Worm (Caenorhabditis elegans) whole organism, dauer: ENCODE results near the gene F55G1.7.

ENCODE experiments used
- unc-62 ChIP-seq: sonication (generic microtip); optimal IDR thresholded peaks from 2 replicates; lab custom pipeline; 2017; ENCODE audit warnings: missing biosample characterization, missing genetic modification reagents, missing genetic modification characterization

The F55G1.7 gene

DNA sequence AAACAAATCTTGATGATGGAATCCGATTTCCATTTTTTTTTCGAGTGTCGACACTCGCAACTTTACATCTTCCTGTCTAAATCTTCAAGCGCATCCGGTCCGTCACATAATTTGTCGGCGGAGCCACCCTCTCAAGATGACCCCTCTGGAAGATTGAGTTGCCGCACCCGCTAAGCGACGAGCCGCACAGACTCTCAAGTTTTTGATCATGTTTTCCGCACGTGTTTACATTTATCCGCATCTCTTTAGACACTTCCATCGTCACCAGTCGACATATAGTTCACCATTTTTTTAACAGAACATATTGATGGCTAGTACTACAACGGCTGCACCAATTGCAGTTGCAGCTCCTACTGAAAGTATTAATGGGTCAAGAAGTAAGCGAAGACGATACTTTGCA lies 21.8 kb upstream of the F55G1.7 start, which contains the start of gene F55G1.1:
Gene F55G1.1, plus strand, starts transcription at position 301 of the 400 bp plus-strand sequence.
- TF ChIP-seq unc-62 (GFP tag; lab: Kevin White, UChicago), result no peak

DNA sequence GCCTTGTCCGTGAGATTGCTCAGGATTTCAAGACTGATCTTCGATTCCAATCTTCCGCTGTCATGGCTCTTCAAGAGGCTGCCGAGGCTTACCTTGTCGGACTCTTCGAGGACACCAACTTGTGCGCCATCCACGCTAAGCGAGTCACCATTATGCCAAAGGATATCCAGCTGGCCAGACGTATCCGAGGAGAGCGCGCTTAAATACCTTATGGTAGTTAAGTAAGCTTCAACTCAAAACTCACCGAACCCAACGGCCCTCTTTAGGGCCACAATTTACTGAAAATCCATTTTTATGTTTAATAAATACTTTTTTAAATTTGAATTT lies 18.8 kb upstream of the F55G1.7 start:
- no peak for TF ChIP-seq unc-62 (GFP tag; lab: Kevin White, UChicago)

DNA sequence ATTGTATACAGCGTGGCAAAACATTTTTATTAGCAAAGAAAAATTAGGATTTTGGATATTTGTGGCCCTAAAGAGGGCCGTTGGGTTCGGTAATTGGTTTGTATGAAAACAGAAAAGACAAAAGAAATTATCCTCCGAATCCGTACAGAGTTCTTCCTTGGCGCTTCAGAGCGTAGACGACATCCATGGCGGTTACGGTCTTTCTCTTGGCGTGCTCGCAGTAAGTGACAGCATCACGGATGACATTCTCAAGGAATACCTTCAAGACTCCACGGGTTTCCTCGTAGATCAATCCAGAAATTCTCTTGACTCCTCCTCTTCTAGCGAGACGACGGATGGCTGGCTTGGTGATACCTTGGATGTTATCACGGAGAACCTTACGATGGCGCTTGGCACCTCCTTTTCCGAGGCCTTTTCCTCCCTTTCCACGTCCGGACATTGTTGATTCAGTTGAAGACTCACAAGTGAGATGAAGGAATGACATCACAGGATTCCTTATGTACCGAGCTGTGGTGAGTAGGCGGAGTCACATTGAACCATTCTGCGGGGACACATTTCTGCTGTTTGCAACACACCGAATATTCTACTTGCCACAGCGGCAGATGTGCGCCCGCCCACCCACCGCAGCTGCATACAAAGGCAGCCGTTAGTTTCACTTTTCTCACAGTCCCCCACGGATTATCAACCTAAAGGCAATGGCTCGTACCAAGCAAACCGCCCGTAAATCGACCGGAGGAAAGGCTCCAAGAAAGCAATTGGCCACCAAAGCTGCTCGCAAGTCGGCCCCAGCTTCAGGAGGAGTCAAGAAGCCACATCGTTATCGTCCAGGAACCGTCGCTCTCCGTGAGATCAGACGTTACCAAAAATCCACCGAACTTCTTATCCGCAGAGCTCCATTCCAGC lies 18.2 kb upstream of the F55G1.7 start, which contains the start of the genes his-60 and his-59:
Gene his-60, minus strand, starts transcription at position 439 of the 903 bp plus-strand sequence.
Gene his-59, plus strand, starts transcription at position 696 of the 903 bp plus-strand sequence.
- TF ChIP-seq unc-62 (GFP tag; lab: Kevin White, UChicago), result no peak

DNA sequence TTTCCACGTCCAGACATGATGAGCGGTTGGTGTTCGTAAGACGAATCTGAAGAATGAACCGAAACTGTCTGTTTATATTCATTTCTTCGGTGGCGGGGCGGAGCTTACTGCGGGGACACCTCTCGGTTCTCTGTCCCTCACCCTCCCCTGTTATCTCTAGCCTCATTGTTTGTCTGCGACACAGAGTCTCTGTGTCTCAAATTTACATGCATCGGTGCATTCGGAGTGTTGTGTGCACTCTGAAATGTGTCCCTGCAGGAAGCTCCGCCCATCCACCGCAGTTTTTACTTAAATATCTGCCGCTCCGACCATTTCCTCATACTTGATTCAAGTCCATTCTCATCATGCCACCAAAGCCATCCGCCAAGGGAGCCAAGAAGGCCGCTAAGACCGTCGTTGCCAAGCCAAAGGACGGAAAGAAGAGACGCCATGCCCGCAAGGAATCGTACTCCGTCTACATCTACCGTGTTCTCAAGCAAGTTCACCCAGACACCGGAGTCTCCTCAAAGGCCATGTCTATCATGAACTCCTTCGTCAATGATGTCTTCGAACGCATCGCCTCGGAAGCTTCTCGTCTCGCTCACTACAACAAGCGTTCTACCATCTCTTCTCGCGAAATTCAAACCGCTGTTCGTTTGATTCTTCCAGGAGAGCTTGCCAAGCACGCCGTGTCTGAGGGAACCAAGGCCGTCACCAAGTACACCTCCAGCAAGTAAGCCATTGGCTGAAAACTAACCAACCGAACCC lies 16.7 kb upstream of the F55G1.7 start, which contains the start of the genes his-61 and his-62:
Gene his-61, minus strand, starts transcription at position 17 of the 747 bp plus-strand sequence.
Gene his-62, plus strand, starts transcription at position 345 of the 747 bp plus-strand sequence.
- no peak for TF ChIP-seq unc-62 (GFP tag; lab: Kevin White, UChicago)

DNA sequence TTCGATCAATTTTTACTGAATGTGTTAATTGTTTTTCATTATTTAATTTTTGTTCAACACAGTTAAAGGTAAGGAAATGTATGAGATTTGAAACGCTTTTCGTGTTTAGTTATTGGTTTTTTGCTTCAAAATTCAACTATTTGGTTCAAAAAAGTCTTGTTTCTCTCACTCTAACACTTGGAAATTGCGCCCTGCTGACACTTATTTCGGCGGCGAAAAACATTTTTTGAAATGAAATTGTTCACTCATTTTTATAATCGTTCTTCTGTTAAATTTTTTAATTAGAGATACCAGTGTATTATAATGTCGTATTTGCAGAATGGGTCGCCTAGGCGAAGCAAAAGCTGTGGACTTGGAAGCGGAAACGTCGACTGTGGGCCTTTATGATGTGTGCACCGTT lies 8.5 kb upstream of the F55G1.7 start, which contains the start of gene rod-1:
Gene rod-1, plus strand, starts transcription at position 319 of the 400 bp plus-strand sequence.
- no peak for TF ChIP-seq unc-62 (GFP tag; lab: Kevin White, UChicago)

DNA sequence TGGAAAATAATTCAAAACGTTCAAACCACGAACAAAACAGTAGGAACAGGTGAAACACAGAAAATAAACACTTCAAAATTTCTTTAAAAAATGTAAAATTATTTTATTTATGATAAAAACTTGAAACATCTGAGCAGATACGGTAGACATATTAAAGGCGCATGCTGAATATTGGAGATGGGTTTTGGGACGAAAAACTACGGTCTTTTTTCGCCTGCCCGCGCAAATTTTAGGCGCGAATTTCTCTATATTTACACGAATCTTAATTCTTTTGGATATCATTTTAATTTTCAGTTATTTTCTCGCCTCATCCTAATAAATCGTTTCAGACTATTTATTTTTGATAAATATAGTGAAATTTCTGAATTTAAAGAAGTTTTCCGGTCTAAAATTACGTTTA lies 8.1 kb upstream of the F55G1.7 start:
- TF ChIP-seq unc-62 (GFP tag; lab: Kevin White, UChicago), result no peak

DNA sequence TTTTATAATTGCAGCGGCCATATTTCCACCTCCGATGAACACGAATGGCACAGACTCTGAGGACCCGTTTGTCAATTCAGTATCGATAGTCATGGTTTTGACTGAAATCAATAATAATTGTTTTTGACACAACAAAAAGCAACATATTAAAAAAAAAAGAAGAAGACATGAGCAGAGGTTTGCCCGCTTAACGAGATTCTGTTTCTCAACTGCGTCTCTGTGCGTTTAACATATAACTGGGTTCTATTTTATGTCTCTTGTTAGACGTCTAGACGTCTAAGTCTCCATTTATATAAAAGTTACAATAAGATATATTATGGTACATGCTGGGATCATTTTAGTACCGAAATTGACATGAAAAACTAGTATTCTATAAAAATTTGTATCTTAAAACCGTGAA lies 7.6 kb upstream of the F55G1.7 start, which contains the start of gene pycr-4:
Gene pycr-4, minus strand, starts transcription at position 101 of the 400 bp plus-strand sequence.
- no peak for TF ChIP-seq unc-62 (GFP tag; lab: Kevin White, UChicago)

DNA sequence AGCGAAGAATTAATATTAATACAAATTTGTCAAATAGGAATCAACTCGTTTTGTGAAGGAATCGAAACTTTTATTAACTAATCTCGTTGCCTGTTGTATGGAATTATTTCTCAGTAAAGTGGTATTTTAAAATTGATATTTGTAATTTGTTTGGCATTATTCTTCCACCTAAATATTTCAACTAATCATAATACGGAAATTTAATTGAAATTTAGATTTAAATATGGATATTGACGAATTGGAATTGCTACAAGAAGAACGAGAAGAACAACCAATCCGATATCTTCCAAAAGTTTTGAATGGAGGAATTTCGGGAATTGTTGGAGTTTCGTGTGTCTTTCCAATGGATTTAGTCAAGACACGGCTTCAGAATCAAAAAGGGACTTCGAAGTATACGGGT lies 5.2 kb upstream of the F55G1.7 start, which contains the start of gene slc-25A18.2:
Gene slc-25A18.2, plus strand, starts transcription at position 216 of the 400 bp plus-strand sequence.
- no peak for TF ChIP-seq unc-62 (GFP tag; lab: Kevin White, UChicago)

DNA sequence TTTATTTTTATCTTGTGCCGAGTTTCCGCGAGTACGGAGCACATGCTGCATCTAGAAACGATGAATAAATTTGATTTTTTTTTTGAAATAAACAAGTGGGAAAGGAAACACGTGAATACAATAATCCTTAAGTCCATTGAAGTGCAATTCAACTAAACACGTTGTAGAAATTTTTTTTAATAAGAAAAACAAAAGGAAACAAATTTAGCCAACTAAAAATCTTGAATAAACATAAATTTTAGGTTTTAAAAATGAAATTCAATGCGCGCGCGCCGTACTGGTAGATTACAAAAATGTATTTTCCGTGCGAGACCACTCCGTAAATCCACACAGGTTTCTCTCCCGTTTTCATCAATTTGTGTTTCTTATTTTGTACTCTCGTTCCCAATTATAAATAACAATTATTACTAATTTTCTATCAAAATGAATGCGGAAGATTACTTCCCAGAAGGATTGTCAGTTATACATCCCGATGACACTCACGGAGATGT lies 3.6 kb upstream of the F55G1.7 start, which contains the start of the genes plk-3 and F55G1.6:
Gene plk-3, minus strand, starts transcription at position 51 of the 491 bp plus-strand sequence.
Gene F55G1.6, plus strand, starts transcription at position 359 of the 491 bp plus-strand sequence.
- TF ChIP-seq unc-62 (GFP tag; lab: Kevin White, UChicago), result no peak

DNA sequence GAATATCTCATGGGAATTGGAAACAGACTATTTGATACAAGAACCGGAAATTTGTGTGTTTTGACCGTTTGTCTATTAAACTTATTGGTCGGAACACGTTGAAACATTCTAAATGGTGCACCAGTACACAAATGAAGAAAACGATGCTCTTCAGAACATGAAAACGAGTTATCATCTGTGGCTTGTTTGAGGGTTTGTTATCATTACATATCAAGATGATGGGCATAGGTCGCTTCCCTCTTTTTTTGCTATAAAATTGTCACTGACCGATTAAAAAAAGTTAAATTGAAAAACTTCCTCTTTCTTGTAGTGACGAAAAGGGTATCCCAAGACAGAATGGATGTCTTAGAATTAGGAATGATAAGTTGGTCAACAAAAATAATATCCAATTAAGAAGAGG lies 994 bp downstream of the F55G1.7 start:
- no peak for TF ChIP-seq unc-62 (GFP tag; lab: Kevin White, UChicago)

DNA sequence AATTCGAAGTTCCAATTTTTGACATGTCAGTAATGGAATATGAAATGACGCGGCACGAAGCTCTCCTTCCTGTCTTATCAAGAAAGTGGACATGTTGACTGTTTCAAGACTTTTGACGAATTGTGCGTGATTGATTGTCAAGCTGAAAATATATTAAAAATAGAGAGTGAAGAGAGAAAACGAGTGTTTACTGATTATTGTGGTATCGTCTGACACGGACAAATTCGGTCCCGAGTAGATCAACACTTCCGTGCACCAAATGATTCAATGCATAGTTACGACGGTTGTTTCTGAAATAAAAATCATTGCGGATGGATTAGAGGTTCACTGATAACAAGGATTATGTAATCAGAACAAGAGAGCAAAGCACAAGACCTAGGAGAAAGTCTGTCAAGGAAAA lies 2.5 kb downstream of the F55G1.7 start:
- TF ChIP-seq unc-62 (GFP tag; lab: Kevin White, UChicago), result no peak

DNA sequence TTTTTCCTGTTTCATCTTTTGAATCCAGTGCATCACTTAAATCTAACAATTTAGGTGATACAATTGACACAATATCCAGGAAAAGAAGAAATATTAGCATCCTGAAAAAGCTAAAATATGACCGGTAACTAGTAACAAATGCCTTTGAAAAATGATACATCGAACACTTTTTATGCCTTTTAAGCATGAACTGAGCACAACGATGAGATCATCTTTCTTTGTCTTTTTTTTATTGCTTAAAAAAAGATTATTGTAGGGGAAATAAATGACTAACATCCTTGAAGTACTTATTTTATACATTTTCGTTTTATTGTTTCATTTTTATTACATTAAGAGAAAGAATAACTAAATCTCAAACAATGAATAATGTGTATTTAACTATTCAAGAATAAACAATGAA lies 3.8 kb downstream of the F55G1.7 start, which contains the start of gene F13B6.3:
Gene F13B6.3, minus strand, starts transcription at position 101 of the 400 bp plus-strand sequence.
- no peak for TF ChIP-seq unc-62 (GFP tag; lab: Kevin White, UChicago)

DNA sequence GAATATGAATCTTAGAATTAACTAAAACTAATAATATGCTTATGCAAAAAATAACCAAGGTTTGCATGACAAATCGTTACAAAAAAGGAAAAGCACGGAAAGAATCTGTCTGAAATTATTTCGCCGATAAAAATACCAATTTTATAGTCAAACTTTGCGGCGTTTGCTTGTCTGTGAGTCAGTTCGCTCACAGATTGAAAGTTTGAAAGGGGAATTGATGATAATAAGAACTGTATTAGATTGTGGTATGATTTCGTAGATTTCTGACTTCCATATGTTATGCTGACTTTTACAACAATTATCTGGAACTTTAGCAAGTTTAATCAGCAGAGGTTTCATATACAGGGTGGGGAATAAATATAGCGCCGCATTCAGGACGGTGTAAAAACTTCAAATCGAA lies 9.4 kb downstream of the F55G1.7 start, which contains the start of gene F13B6.2:
Gene F13B6.2, minus strand, starts transcription at position 101 of the 400 bp plus-strand sequence.
- no peak for TF ChIP-seq unc-62 (GFP tag; lab: Kevin White, UChicago)

DNA sequence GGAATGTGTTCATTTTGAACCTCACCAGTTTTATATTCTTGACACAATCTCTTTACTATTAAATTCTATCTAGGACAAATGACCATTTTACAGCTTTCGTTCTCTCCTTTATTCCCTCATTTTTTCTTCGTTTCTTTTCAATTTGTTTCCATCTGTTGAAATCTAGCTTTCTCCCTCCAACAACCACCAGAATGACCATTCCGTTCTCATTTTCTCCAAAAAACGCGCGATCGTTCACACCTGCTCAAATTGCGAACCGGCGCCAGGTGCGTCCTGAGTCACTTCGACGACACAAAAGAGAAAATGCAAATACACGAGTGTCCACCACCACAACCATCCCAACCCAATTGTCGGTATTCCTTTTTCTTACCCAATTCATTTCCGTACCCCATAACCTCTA lies 13.4 kb downstream of the F55G1.7 start, which contains the start of gene F13B6.1:
Gene F13B6.1, plus strand, starts transcription at position 301 of the 400 bp plus-strand sequence.
- no peak for TF ChIP-seq unc-62 (GFP tag; lab: Kevin White, UChicago)

DNA sequence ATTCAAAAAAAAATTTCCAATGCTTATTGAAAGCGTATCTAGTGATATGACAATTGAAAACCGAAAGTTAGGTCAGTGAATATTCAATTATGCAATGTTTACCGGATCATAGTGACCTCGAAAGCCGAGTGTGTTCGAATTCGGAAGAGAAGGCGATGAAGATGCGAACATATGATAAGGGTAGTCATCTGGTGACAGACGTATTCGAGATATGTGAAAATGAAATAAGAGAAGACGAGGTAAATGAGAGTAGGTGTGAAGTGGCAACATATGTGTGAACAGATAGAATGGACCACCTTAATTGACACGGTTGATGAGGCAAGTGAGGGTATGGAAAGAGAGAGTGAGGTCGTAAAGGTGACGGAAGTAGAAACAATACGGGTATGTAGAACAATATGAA lies 14.7 kb downstream of the F55G1.7 start:
- no peak for TF ChIP-seq unc-62 (GFP tag; lab: Kevin White, UChicago)
